Worm (Caenorhabditis elegans) whole organism, L4/young adult: Measurements from ENCODE around the gene ufl-1.

ENCODE experiments used
- dao-5 ChIP-seq: sonication (generic microtip); optimal IDR thresholded peaks from 2 replicates; lab custom pipeline; 2016; ENCODE audit warnings: missing genotype, missing genetic modification characterization, moderate library complexity, missing compliant biosample characterization
- him-1 ChIP-seq: sonication (generic microtip); optimal IDR thresholded peaks from 2 replicates; lab custom pipeline; 2016; ENCODE audit warnings: missing genotype, missing genetic modification reagents, missing genetic modification characterization, missing compliant biosample characterization

DNA sequence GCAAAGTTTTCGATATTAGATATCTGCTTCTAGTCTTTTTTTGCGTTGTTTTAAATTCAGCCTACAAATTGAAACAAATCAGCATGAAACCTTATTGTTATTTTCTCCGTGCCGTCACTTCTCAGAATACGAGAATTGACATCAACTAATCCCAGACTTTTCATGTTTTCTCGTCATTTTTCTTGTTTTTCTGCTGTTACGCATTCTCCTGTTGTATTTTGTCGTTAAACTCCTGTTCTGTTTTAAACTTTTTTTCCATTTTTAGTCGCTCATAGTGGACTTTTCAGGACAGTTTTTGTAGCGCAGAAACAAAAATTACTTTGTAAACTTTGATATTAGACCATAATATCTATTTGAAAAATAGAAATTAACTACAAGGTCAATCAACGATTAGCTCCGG is 14.4 kb downstream of the ufl-1 start:
- TF ChIP-seq dao-5 (no peak), him-1 (tag; lab: Kevin White, UChicago) (no peak)
